Fruit fly (Drosophila melanogaster): ENCODE measurements around the gene LPCAT.

Gene LPCAT

dm6 chrX:9589928-9590327 lies 10.1 kb upstream of the LPCAT start (continued):
- TF ChIP-seq fkh (GFP tag; optimal IDR thresholded peaks at IDR 0.05) (peak; percentile 25), Hr4 (GFP tag; optimal IDR thresholded peaks at IDR 0.05) (peak; percentile 52), Sox15 (GFP tag; optimal IDR thresholded peaks at IDR 0.05) (no peak), CG8119 (GFP tag; IDR thresholded peaks at IDR 0.05) (peak; percentile 62), Sox14 (GFP tag; optimal IDR thresholded peaks at IDR 0.05) (peak; percentile 34), Met (GFP tag; optimal IDR thresholded peaks at IDR 0.05) (peak; percentile 66), CG1621 (tag; optimal IDR thresholded peaks at IDR 0.05) (no peak), svp (GFP tag) (peak; percentile 80)

- no peak for TF ChIP-seq Gug (GFP tag; IDR thresholded peaks at IDR 0.05)
Observed at dm6 chrX:9587881-9588280, 8.1 kb upstream of the LPCAT start.

dm6 chrX:9586627-9587026 lies 6.8 kb upstream of the LPCAT start:
- TF ChIP-seq CG9139 (GFP tag; optimal IDR thresholded peaks at IDR 0.05) (no peak), pdm3 (GFP tag; optimal IDR thresholded peaks at IDR 0.05) (no peak), Eip75B (GFP tag; optimal IDR thresholded peaks at IDR 0.05) (no peak), OdsH (GFP tag; optimal IDR thresholded peaks at IDR 0.05) (no peak), lz (GFP tag; optimal IDR thresholded peaks at IDR 0.05) (no peak), CG1621 (tag; optimal IDR thresholded peaks at IDR 0.05) (no peak), spab (GFP tag; optimal IDR thresholded peaks at IDR 0.05) (no peak), CG16779 (tag; optimal IDR thresholded peaks at IDR 0.05) (no peak), CG32006 (GFP tag; optimal IDR thresholded peaks at IDR 0.05) (no peak), vri (GFP tag; optimal IDR thresholded peaks at IDR 0.05) (no peak), Eip93F (GFP tag; optimal IDR thresholded peaks at IDR 0.05) (no peak)

- TF ChIP-seq fd85E (GFP tag; optimal IDR thresholded peaks at IDR 0.05) (no peak), Met (GFP tag; optimal IDR thresholded peaks at IDR 0.05) (no peak), CG31627 (GFP tag; optimal IDR thresholded peaks at IDR 0.05) (no peak), svp (GFP tag) (no peak), CG15336 (GFP tag; IDR thresholded peaks at IDR 0.05) (peak; percentile 79), CG8119 (GFP tag; IDR thresholded peaks at IDR 0.05) (peak; percentile 79), Gug (GFP tag; IDR thresholded peaks at IDR 0.05) (peak; percentile 48), CG32006 (GFP tag; optimal IDR thresholded peaks at IDR 0.05) (no peak), eg (GFP tag; IDR thresholded peaks at IDR 0.05) (peak; percentile 85), CG3032 (tag; optimal IDR thresholded peaks at IDR 0.05) (no peak), CG6792 (GFP tag; optimal IDR thresholded peaks at IDR 0.05) (no peak), CG6808 (GFP tag; optimal IDR thresholded peaks at IDR 0.05) (no peak), CG34406 (GFP tag; optimal IDR thresholded peaks at IDR 0.05) (no peak), ss (GFP tag; optimal IDR thresholded peaks at IDR 0.05) (peak in 1 of 2 experiments; percentile 4), achi (GFP tag; optimal IDR thresholded peaks at IDR 0.05) (no peak), Lpt (GFP tag; optimal IDR thresholded peaks at IDR 0.05) (peak; percentile 52), Hr4 (GFP tag; optimal IDR thresholded peaks at IDR 0.05) (peak; percentile 8), CG8632 (GFP tag; optimal IDR thresholded peaks at IDR 0.05) (no peak), vri (GFP tag; optimal IDR thresholded peaks at IDR 0.05) (no peak), CG6276 (GFP tag; optimal IDR thresholded peaks at IDR 0.05) (peak; percentile 77), Ets96B (tag; optimal IDR thresholded peaks at IDR 0.05) (no peak), CG16779 (tag; optimal IDR thresholded peaks at IDR 0.05) (no peak), CG11294 (GFP tag; IDR thresholded peaks at IDR 0.05) (0 out of 2 replicates have a peak, but pooled peaks have one; percentile 11), CG6163 (GFP tag; IDR thresholded peaks at IDR 0.05) (peak; percentile 75), dac (GFP tag; optimal IDR thresholded peaks at IDR 0.05) (peak; percentile 5), cyc (GFP tag; optimal IDR thresholded peaks at IDR 0.05) (no peak), CG11902 (GFP tag; optimal IDR thresholded peaks at IDR 0.05) (no peak)
Observed at dm6 chrX:9586038-9586437, 6.3 kb upstream of the LPCAT start.
